Worm (Caenorhabditis elegans): Measurements from ENCODE around the gene ugt-59.
A peak's percentile ranks its signal among the peaks of the same experiment; 100 is the strongest.

ugt-59 gene

DNA sequence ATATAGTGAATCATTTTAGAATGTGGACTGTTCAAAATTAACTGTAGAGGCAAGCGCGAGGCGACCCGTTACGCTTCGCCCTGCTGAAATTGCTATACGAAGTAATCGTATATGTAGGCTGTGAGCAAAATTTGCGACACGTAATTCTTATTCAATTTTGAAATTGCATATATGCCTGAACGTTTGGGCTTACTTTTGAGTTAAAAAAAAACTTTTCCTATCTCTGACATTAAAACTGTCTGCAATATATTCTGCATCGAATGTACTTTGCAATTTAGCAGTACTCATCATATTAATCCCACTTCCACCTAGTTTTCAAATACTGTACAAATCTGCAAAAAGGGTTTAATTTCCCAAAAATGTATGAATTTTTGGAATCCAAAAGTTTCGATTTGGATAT, 13.5 kb upstream of the ugt-59 start:
- TF ChIP-seq dmd-6 (GFP tag; IDR thresholded peaks at IDR 0.05) (no peak), aha-1 (tag) (peak; percentile 92)

DNA sequence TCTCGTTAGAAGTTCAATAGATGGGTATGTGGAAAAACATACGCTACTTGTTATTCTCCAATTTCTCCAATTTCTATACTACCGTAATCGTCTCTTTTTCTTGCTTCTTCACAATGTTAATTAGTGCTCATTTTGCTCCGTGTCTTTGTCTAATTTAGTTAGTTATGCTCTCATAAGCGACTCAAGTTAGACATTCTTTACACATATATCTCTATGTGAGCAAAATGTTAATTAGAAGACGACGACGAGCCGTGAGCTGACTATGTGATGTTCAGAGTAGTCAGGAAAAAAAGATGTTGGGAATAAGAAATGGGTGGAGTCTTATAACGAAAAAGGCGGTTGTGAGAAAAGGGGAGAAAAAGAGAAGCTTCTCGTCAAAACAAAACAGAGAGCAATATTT, 12.9 kb upstream of the ugt-59 start:
- no peak for TF ChIP-seq unc-130 (GFP tag; optimal IDR thresholded peaks at IDR 0.05)
- TF ChIP-seq dve-1 (tag; optimal IDR thresholded peaks at IDR 0.05; ENCODE audit: insufficient read depth) = no peak
- TF ChIP-seq ZK546.5 (tag; optimal IDR thresholded peaks at IDR 0.05) = no peak
- TF ChIP-seq madf-9 (GFP tag; conservative IDR thresholded peaks at IDR 0.05) = no peak
- TF ChIP-seq jun-1 (tag; optimal IDR thresholded peaks at IDR 0.05) = no peak
- TF ChIP-seq hlh-30 (tag; optimal IDR thresholded peaks at IDR 0.05; ENCODE audit: insufficient read depth) = no peak

DNA sequence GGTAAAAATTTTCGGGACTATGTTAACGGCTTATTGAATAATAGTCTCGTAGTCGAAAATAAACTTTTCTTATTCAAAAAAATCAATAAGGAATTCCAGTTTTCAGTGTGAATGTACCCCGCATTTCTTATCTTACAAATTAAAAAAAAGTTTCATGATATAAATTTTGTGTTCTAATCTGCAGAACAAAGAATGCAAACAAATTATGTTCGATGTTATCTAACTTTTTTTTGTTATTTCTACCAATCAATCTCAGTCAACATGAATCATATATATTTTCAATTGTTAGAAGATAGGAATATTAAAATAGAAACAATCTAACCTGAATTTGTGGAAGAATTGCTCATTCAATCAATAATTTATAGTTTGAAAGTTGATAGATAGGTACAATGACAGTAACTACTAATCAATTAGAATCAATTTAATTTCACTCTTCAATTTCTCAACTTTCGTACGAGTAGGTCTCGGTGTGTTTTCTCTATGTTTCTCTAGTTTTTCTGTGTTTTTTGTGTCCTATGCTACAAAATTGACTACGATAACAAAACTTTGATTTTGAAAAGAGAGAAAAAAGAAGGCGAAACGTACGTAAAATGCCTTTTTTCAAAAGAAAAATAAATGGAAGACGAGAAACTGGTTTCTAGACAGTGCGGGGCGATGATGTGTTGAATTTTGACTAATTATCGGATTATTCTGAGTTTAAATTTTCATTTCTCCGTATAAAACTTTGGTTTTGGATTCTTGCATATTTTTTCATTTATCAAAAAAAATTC, 10.4 kb upstream of the ugt-59 start, which contains the start of the genes unc-43 and Y43C5B.3:
unc-43 (minus strand) TSS at position 347 of the 770 bp plus-strand sequence.
Y43C5B.3 (plus strand) TSS at position 720 of the 770 bp plus-strand sequence.
- TF ChIP-seq tag-97 (GFP tag; IDR thresholded peaks at IDR 0.05) = no peak
- TF ChIP-seq daf-16 (GFP tag; optimal IDR thresholded peaks at IDR 0.05) = no peak
- TF ChIP-seq daf-16 (tag; optimal IDR thresholded peaks at IDR 0.05) = peak; percentile 55
- no peak for TF ChIP-seq zip-11 (GFP tag; IDR thresholded peaks at IDR 0.05)
- TF ChIP-seq nhr-48 (tag; optimal IDR thresholded peaks at IDR 0.05) = peak; percentile 2
- no peak for TF ChIP-seq fkh-10 (GFP tag; optimal IDR thresholded peaks at IDR 0.05)
- no peak for TF ChIP-seq lsy-2 (tag; optimal IDR thresholded peaks at IDR 0.05)
- peak; percentile 11 for TF ChIP-seq nhr-77 (tag; optimal IDR thresholded peaks at IDR 0.05)
- TF ChIP-seq snpc-1.2 (GFP tag; IDR thresholded peaks at IDR 0.05) = no peak
- peak in 1 of 2 experiments; percentile 29 for TF ChIP-seq mdl-1 (tag; optimal IDR thresholded peaks at IDR 0.05)
- no peak for TF ChIP-seq D1046.2 (GFP tag; IDR thresholded peaks at IDR 0.05)
- peak; percentile 64 for TF ChIP-seq dmd-6 (GFP tag; IDR thresholded peaks at IDR 0.05)
- peak; percentile 82 for TF ChIP-seq pqm-1 (tag; optimal IDR thresholded peaks at IDR 0.05)
- TF ChIP-seq dve-1 (tag; optimal IDR thresholded peaks at IDR 0.05; ENCODE audit: insufficient read depth) = peak; percentile 54
- no peak for TF ChIP-seq arid-1 (GFP tag; conservative IDR thresholded peaks at IDR 0.05)
- TF ChIP-seq nhr-28 (tag; optimal IDR thresholded peaks at IDR 0.05) = peak; percentile 99
- TF ChIP-seq R02D3.7 (tag; optimal IDR thresholded peaks at IDR 0.05) = no peak
- no peak for TF ChIP-seq ceh-20 (GFP tag; IDR thresholded peaks at IDR 0.05)
- TF ChIP-seq mxl-2 (GFP tag; conservative IDR thresholded peaks at IDR 0.05) = no peak
- TF ChIP-seq Y5F2A.4 (GFP tag; optimal IDR thresholded peaks at IDR 0.05) = no peak

DNA sequence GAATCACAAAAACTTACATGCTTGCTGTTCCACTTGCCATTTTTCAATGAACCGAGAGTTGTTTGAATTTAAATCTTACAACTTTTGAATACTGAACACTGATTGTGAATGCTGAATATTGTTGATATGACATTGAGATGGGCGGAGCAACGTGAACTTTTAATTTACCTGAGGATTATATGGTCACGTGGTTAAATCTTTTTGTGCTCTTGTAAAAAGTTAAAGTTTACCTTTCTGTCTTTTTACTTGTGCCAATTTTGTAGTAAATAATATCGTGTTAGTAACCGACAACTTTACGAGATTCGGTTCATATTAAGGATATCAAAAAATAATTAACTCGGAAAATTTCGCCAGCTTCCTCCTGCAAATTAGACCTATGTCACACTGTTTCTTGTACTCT, 8.2 kb upstream of the ugt-59 start, which contains the start of gene Y43C5B.2:
Y43C5B.2 (minus strand) TSS at position 101 of the 400 bp plus-strand sequence.
- TF ChIP-seq mxl-3 (GFP tag; optimal IDR thresholded peaks at IDR 0.05) = no peak
- no peak for TF ChIP-seq unc-62 (GFP tag; optimal IDR thresholded peaks at IDR 0.05 in 1 of 2)
- TF ChIP-seq unc-62 (tag; optimal IDR thresholded peaks at IDR 0.05) = no peak
- no peak for TF ChIP-seq mxl-2 (GFP tag; conservative IDR thresholded peaks at IDR 0.05)
- no peak for TF ChIP-seq php-3 (GFP tag; IDR thresholded peaks at IDR 0.05)

DNA sequence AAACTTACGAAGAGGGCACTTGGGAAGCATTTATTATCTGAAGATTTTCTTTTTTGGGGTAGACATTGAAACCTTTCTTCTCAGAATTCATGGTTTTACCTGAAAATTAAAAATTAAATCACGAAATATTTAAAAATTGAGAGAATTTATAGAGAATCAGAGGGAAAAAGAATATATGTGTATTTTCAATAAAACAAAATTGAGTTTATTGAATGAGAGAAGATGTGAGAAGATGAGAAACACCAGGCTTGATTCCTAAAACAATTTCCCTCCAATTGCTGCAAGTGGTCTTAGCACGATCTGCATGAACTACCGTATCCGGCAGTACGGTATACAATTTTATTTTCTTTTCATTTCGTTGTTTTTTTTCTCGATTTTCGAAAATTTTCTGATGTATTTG, 3.4 kb upstream of the ugt-59 start, which contains the start of gene R11A8.1:
R11A8.1 (minus strand) TSS at position 101 of the 400 bp plus-strand sequence.
- no peak for TF ChIP-seq egl-43 (GFP tag; IDR thresholded peaks at IDR 0.05)
- no peak for TF ChIP-seq mdt-29 (GFP tag; IDR thresholded peaks at IDR 0.05)
- no peak for TF ChIP-seq unc-39 (tag; optimal IDR thresholded peaks at IDR 0.05)
- no peak for TF ChIP-seq aly-2 (tag; optimal IDR thresholded peaks at IDR 0.05)
- TF ChIP-seq zfp-3 (GFP tag; conservative IDR thresholded peaks at IDR 0.05) = no peak
- TF ChIP-seq nhr-111 (GFP tag; optimal IDR thresholded peaks at IDR 0.05) = no peak
- no peak for TF ChIP-seq snpc-1.2 (GFP tag; IDR thresholded peaks at IDR 0.05)
- no peak for TF ChIP-seq nhr-10 (tag; optimal IDR thresholded peaks at IDR 0.05)
- TF ChIP-seq hmg-1.1 (GFP tag; IDR thresholded peaks at IDR 0.05) = no peak
- no peak for TF ChIP-seq duxl-1 (tag; optimal IDR thresholded peaks at IDR 0.05; ENCODE audit: poor library complexity)
- TF ChIP-seq ceh-28 (tag; optimal IDR thresholded peaks at IDR 0.05) = no peak
- no peak for TF ChIP-seq arid-1 (GFP tag; conservative IDR thresholded peaks at IDR 0.05)
- no peak for TF ChIP-seq madf-5 (GFP tag; IDR thresholded peaks at IDR 0.05)
- no peak for TF ChIP-seq nhr-25 (tag; optimal IDR thresholded peaks at IDR 0.05; ENCODE audit: borderline replicate concordance, insufficient read depth)
- TF ChIP-seq lin-38 (GFP tag; IDR thresholded peaks at IDR 0.05) = no peak
- no peak for TF ChIP-seq zag-1 (tag; optimal IDR thresholded peaks at IDR 0.05)
